Worm (Caenorhabditis elegans): Measurements from ENCODE around the gene Y70C5A.2.

Gene Y70C5A.2

DNA sequence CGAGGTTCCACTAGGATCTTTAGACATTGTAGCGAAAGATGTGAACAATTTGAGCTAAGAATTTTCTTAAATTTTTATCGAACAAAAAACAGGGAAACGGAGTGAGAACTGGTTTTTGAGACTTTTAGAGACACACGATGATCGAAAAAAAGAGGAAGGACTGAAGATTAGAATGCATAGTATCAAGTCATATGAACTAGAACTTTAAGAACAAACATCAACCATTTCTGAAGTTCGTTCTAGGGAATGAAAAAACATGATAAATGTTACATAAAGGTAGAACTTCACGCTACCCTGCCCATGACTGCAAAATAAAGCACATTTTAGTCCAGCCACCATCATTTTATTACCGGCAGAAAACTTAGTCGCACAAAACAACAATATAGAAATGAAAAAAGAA, 23.4 kb upstream of the Y70C5A.2 start, which contains the start of gene W06G6.9:
Gene W06G6.9, minus strand, starts transcription at position 101 of the 400 bp plus-strand sequence.
- TF ChIP-seq skn-1 (tag; optimal IDR thresholded peaks at IDR 0.05) (no peak), sma-3 (GFP tag; optimal IDR thresholded peaks at IDR 0.05) (no peak), mab-5 (tag; optimal IDR thresholded peaks at IDR 0.05) (no peak), nhr-237 (tag; optimal IDR thresholded peaks at IDR 0.05) (no peak), crh-2 (tag; optimal IDR thresholded peaks at IDR 0.05) (no peak)

DNA sequence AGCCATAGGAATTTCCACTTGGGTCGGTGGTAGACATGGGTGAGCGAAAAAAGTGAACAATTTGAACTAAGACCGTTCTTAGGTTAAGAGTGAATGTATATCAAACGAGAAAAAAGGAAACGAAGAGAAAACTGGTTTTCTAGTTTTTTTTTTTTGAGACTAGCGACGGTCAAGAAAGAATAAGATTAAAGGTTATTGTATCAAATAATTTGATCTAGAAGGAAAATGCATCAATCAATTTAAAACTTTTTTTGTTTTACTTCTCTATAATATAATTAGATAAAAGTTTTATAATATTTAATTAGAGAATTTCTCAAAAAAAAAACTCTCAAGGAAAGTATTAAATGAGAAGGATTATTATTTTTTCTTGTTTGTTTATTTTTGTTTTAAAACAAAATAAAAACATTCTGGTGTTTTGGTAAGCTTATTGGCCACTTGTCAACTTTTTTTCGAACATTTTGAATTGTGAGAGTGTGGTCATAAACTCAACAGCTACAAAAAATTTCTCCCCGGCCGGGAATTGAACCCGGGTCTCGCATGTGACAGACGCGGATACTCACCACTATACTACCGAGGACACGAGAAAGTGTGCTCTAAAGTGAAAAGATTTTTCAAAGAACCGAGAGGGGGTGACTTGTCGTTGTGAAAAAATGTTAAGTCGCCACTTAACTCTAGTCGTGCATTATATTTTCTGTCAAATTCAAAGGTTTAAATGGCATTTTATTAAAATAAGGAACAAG, 22.4 kb upstream of the Y70C5A.2 start, which contains the start of gene W06G6.17:
Gene W06G6.17, minus strand, starts transcription at position 51 of the 740 bp plus-strand sequence.
- TF ChIP-seq ama-1 (optimal IDR thresholded peaks at IDR 0.05) (no peak), mab-5 (tag; optimal IDR thresholded peaks at IDR 0.05) (no peak), ztf-1 (GFP tag; conservative IDR thresholded peaks at IDR 0.05) (no peak), dmd-4 (tag; optimal IDR thresholded peaks at IDR 0.05) (no peak), aly-2 (tag; optimal IDR thresholded peaks at IDR 0.05) (no peak), snpc-4 (tag; optimal IDR thresholded peaks at IDR 0.05) (no peak), unc-62 (GFP tag; optimal IDR thresholded peaks at IDR 0.05) (no peak), C34F6.9 (tag; optimal IDR thresholded peaks at IDR 0.05) (no peak)

DNA sequence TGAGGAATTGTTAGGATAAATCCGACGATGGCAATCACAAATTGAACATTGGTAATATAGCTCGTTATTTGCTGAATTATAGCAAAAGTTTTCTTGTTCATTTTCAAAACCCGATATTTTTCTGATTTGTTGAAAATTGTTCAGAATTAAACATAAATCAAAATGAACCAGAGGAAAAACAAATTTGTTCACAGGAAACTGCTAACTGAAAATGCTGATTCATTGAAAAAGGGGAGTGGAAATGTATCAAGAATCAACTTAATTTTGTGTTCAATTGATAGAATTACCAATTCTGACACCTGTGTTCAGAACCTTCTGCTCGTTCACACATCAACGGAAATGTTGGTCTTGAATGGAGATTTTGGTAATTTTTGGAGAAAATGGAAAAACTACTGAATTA, 20.5 kb upstream of the Y70C5A.2 start, which contains the start of gene srw-77:
Gene srw-77, minus strand, starts transcription at position 101 of the 400 bp plus-strand sequence.
- TF ChIP-seq mab-5 (tag; optimal IDR thresholded peaks at IDR 0.05) (no peak), nhr-11 (tag; optimal IDR thresholded peaks at IDR 0.05) (no peak), C34F6.9 (tag; optimal IDR thresholded peaks at IDR 0.05) (no peak), peb-1 (tag; optimal IDR thresholded peaks at IDR 0.05) (no peak), skn-1 (tag; optimal IDR thresholded peaks at IDR 0.05) (no peak), Y55F3AM.14 (GFP tag; optimal IDR thresholded peaks at IDR 0.05) (no peak), aly-2 (tag; optimal IDR thresholded peaks at IDR 0.05) (no peak), egl-27 (tag; optimal IDR thresholded peaks at IDR 0.05) (no peak), nhr-23 (tag; optimal IDR thresholded peaks at IDR 0.05) (no peak), unc-62 (GFP tag; optimal IDR thresholded peaks at IDR 0.05) (no peak), ZK546.5 (tag; optimal IDR thresholded peaks at IDR 0.05) (no peak), ama-1 (optimal IDR thresholded peaks at IDR 0.05) (no peak), alr-1 (tag; optimal IDR thresholded peaks at IDR 0.05) (no peak)

- no peak for TF ChIP-seq lin-13 (GFP tag; optimal IDR thresholded peaks at IDR 0.05)
- TF ChIP-seq gmeb-1 (tag; optimal IDR thresholded peaks at IDR 0.05) = no peak
- TF ChIP-seq nhr-11 (tag; optimal IDR thresholded peaks at IDR 0.05) = no peak
- no peak for TF ChIP-seq Y55F3AM.14 (GFP tag; optimal IDR thresholded peaks at IDR 0.05)
- TF ChIP-seq egl-27 (tag; optimal IDR thresholded peaks at IDR 0.05) = no peak
- TF ChIP-seq dmd-4 (tag; optimal IDR thresholded peaks at IDR 0.05) = no peak
- TF ChIP-seq alr-1 (tag; optimal IDR thresholded peaks at IDR 0.05) = no peak
- TF ChIP-seq fos-1 (tag; optimal IDR thresholded peaks at IDR 0.05) = no peak
- no peak for TF ChIP-seq R02D3.7 (tag; optimal IDR thresholded peaks at IDR 0.05)
Measured at ce11 chrV:16640366-16640765, 17.4 kb upstream of the Y70C5A.2 start.

DNA sequence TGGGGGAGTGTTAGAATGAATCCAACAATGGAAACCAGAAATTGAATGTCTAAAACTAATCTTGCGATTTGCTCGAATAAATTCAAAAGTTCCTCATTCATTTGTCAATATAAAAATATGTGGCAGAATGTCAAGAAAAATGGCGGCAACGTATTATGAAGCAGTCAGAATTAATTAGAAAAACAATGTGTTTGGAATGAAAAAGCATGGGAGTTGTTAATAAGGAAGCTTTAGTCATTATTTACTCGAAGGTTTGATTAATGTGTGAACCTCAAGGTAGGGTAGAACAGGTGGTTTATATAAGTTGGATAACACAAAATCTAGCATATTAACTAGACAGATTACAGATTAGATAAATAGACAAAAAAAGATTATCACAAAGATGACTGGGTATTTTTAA, 15.2 kb upstream of the Y70C5A.2 start, which contains the start of gene srw-76:
Gene srw-76, minus strand, starts transcription at position 101 of the 400 bp plus-strand sequence.
- TF ChIP-seq Y55F3AM.14 (GFP tag; optimal IDR thresholded peaks at IDR 0.05) = no peak
- no peak for TF ChIP-seq nhr-6 (tag; optimal IDR thresholded peaks at IDR 0.05)
- no peak for TF ChIP-seq elt-3 (tag; optimal IDR thresholded peaks at IDR 0.05)
- no peak for TF ChIP-seq blmp-1 (tag; optimal IDR thresholded peaks at IDR 0.05; ENCODE audit: insufficient read depth)
- no peak for TF ChIP-seq R02D3.7 (tag; optimal IDR thresholded peaks at IDR 0.05)
- no peak for TF ChIP-seq snpc-4 (tag; optimal IDR thresholded peaks at IDR 0.05)
- no peak for TF ChIP-seq ZK546.5 (tag; optimal IDR thresholded peaks at IDR 0.05)
- no peak for TF ChIP-seq sem-4 (tag; optimal IDR thresholded peaks at IDR 0.05)
- TF ChIP-seq ceh-16 (tag; optimal IDR thresholded peaks at IDR 0.05) = no peak
- no peak for TF ChIP-seq nhr-11 (tag; optimal IDR thresholded peaks at IDR 0.05)
- TF ChIP-seq unc-62 (GFP tag; optimal IDR thresholded peaks at IDR 0.05) = no peak
- TF ChIP-seq aly-2 (tag; optimal IDR thresholded peaks at IDR 0.05) = no peak
- TF ChIP-seq ztf-4 (tag; optimal IDR thresholded peaks at IDR 0.05) = no peak
- no peak for TF ChIP-seq nhr-23 (tag; optimal IDR thresholded peaks at IDR 0.05)
- no peak for TF ChIP-seq nhr-12 (tag; optimal IDR thresholded peaks at IDR 0.05)
- no peak for TF ChIP-seq unc-55 (GFP tag; optimal IDR thresholded peaks at IDR 0.05)
- TF ChIP-seq nhr-77 (tag; optimal IDR thresholded peaks at IDR 0.05) = no peak

All from whole organism, L2 larva.